Fruit fly (Drosophila melanogaster): ENCODE measurements around the gene Hr39.

Hr39 gene

dm6 chr2L:21237048-21237747 is at the start of gene Hr39:
Gene Hr39, plus strand, starts transcription at chr2L:21237250.
- TF ChIP-seq CG8478 (optimal IDR thresholded peaks at IDR 0.05), result no peak

dm6 chr2L:21187753-21188152 is 49.3 kb upstream of the Hr39 start:
- TF ChIP-seq EcR (GFP tag; optimal IDR thresholded peaks at IDR 0.05), result no peak
- TF ChIP-seq psq (optimal IDR thresholded peaks at IDR 0.05), result no peak
- TF ChIP-seq pan (optimal IDR thresholded peaks at IDR 0.05), result no peak
- no peak for TF ChIP-seq usp (GFP tag; optimal IDR thresholded peaks at IDR 0.05)
- TF ChIP-seq Dll (optimal IDR thresholded peaks at IDR 0.05), result no peak
- no peak for TF ChIP-seq CG8478 (optimal IDR thresholded peaks at IDR 0.05)

- no peak for TF ChIP-seq Dll (optimal IDR thresholded peaks at IDR 0.05)
- no peak for TF ChIP-seq pan (optimal IDR thresholded peaks at IDR 0.05)
- no peak for TF ChIP-seq usp (GFP tag; optimal IDR thresholded peaks at IDR 0.05)
- TF ChIP-seq psq (optimal IDR thresholded peaks at IDR 0.05), result no peak
- TF ChIP-seq EcR (GFP tag; optimal IDR thresholded peaks at IDR 0.05), result no peak
- TF ChIP-seq CG8478 (optimal IDR thresholded peaks at IDR 0.05), result no peak
Measured at dm6 chr2L:21189273-21189781, 47.7 kb upstream of the Hr39 start.

DNA sequence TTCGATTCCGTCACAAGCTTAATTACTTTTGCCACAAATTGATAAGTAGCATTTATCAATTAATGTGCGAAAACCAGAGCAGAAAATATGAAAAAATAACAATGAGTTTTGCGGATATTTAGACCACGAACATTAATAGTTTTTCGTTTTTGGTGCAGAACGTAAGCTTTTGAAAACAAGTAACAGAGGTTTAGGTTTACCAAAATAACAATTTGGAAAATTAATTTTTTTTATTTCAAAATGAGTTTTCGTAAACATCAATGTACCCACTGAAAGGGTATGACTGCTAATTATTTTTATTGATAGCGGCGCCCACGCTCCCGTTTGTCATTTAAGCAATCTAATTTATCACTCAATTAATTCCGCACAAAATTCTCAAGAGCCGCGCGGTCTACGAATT is 41.7 kb upstream of the Hr39 start:
- TF ChIP-seq CG8478 (optimal IDR thresholded peaks at IDR 0.05), result no peak
- no peak for TF ChIP-seq pan (optimal IDR thresholded peaks at IDR 0.05)
- TF ChIP-seq Dll (optimal IDR thresholded peaks at IDR 0.05), result no peak
- no peak for TF ChIP-seq EcR (GFP tag; optimal IDR thresholded peaks at IDR 0.05)
- TF ChIP-seq psq (optimal IDR thresholded peaks at IDR 0.05), result no peak
- no peak for TF ChIP-seq usp (GFP tag; optimal IDR thresholded peaks at IDR 0.05)

DNA sequence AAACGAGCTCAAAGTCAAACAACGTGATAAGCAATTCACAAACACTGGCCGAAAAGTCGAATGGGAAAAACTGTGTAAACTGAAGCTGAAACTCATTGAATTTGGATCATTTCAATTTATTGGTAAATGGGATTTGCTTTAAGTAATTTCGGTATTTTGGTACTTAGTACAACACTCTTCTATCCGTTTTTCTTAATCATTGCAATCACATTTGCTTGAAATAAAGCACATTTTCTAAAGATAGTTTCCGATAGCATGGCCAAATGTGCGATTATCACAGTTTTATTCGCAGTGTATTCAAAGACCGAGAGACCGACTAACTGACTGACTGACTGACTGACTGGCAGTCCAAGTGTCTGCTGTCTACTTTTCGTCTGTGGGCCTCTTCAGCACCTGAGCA is 40.5 kb upstream of the Hr39 start:
- TF ChIP-seq pan (optimal IDR thresholded peaks at IDR 0.05), result no peak
- TF ChIP-seq usp (GFP tag; optimal IDR thresholded peaks at IDR 0.05), result no peak
- no peak for TF ChIP-seq Dll (optimal IDR thresholded peaks at IDR 0.05)
- TF ChIP-seq psq (optimal IDR thresholded peaks at IDR 0.05), result no peak
- TF ChIP-seq CG8478 (optimal IDR thresholded peaks at IDR 0.05), result no peak
- no peak for TF ChIP-seq EcR (GFP tag; optimal IDR thresholded peaks at IDR 0.05)

dm6 chr2L:21197178-21197577 is 39.9 kb upstream of the Hr39 start:
- no peak for TF ChIP-seq pan (optimal IDR thresholded peaks at IDR 0.05)
- TF ChIP-seq usp (GFP tag; optimal IDR thresholded peaks at IDR 0.05), result no peak
- TF ChIP-seq EcR (GFP tag; optimal IDR thresholded peaks at IDR 0.05), result no peak
- TF ChIP-seq psq (optimal IDR thresholded peaks at IDR 0.05), result no peak
- TF ChIP-seq Dll (optimal IDR thresholded peaks at IDR 0.05), result no peak
- no peak for TF ChIP-seq CG8478 (optimal IDR thresholded peaks at IDR 0.05)

DNA sequence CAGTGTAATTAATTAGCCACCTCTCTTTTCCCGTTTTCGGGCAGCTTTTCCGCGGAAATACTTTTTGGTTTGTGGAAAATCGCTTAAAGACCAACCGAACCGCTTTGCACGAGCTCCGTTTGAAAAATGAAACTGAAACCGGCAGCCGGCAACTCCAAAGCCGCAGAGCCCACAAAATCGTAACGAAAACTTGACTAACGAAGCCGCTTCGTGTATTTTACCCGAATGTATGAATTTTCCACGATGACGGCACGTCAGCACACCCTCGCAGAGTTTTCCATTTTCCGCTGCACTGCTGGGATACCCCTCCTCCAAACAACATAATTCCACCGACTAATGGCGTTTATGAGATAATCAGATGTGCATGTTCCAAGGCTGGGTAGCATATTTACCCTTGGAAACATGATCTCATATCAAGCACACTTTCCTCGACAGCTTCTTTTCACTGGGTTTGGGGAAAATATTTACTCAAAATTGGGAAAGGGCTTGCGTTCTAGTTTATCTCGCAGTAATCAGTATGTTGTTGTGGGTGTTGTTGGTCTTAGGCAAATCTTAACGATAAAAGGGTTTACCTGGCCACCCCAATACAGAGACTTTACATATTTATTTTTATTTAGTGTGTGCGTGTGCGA is 38.3 kb upstream of the Hr39 start, which contains the start of gene Ret:
Gene Ret, minus strand, starts transcription at position 130 of the 632 bp plus-strand sequence.
- TF ChIP-seq psq (optimal IDR thresholded peaks at IDR 0.05) (no peak), EcR (GFP tag; optimal IDR thresholded peaks at IDR 0.05) (no peak), CG8478 (optimal IDR thresholded peaks at IDR 0.05) (no peak), Dll (optimal IDR thresholded peaks at IDR 0.05) (no peak), usp (GFP tag; optimal IDR thresholded peaks at IDR 0.05) (no peak), pan (optimal IDR thresholded peaks at IDR 0.05) (no peak)

DNA sequence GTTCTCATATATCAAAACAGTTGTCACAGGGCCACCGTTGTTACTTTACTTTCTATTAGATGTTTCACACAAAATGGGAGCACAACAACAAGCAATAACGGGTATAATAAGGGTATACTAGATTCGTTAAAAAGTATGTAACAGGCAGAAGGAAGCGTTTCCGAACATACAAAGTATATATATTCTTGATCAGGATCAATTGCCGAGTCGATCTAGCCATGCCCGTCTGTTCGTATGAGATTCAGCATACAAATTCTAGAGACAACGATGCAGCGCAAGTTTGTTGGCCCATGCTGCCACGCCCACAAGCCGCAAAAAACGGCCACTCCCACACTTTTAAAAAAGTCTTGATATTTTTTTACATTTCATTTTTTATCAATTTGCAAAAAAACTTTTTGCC is 36.8 kb upstream of the Hr39 start, which contains the start of gene CG31624:
Gene CG31624, minus strand, starts transcription at position 101 of the 400 bp plus-strand sequence.
- TF ChIP-seq pan (optimal IDR thresholded peaks at IDR 0.05), result no peak
- TF ChIP-seq EcR (GFP tag; optimal IDR thresholded peaks at IDR 0.05), result no peak
- no peak for TF ChIP-seq Dll (optimal IDR thresholded peaks at IDR 0.05)

DNA sequence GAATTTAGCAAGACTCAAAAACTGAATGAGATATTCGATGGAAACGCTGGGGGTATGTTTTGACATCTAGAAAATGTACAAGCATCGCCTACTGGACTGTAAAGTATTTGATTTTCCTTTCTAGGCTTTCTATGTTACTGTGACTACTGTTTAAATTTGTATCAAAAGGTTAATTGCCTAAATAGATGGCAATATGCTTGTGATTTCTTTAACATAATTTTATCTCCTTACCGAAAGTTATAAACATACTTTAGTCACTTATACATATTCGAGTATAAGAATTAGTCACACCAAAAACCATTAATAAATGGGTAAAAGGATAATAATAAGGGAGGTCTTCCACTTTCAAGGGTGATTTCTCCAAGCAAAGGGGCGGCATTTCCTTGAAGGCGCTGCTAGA is 34.3 kb upstream of the Hr39 start, which contains the start of gene CG31988:
Gene CG31988, minus strand, starts transcription at position 101 of the 400 bp plus-strand sequence.
- TF ChIP-seq usp (GFP tag; optimal IDR thresholded peaks at IDR 0.05) (no peak), EcR (GFP tag; optimal IDR thresholded peaks at IDR 0.05) (no peak), psq (optimal IDR thresholded peaks at IDR 0.05) (no peak), Dll (optimal IDR thresholded peaks at IDR 0.05) (no peak), CG8478 (optimal IDR thresholded peaks at IDR 0.05) (no peak), pan (optimal IDR thresholded peaks at IDR 0.05) (no peak)

DNA sequence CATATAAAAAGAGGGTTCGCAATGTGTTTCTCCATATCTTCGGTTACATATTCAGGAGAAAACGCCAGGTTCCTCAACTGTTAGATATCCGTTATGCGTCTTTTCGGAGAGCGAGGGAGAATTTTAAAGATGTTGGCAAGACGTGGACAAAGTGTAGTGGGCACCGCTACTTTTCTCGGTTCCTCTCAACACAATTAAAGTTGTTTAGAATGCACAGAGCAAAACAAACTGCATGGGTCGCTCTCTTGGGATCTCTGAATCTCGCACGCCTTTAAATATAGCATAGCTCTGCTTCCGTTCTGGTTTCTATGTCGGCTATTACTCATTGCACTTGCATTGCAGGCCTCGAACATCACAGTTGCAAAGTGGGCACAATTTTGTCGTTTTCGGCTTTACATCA is 30.9 kb upstream of the Hr39 start, which contains the start of gene clumsy:
Gene clumsy, plus strand, starts transcription at position 301 of the 400 bp plus-strand sequence.
- TF ChIP-seq usp (GFP tag; optimal IDR thresholded peaks at IDR 0.05), result no peak

DNA sequence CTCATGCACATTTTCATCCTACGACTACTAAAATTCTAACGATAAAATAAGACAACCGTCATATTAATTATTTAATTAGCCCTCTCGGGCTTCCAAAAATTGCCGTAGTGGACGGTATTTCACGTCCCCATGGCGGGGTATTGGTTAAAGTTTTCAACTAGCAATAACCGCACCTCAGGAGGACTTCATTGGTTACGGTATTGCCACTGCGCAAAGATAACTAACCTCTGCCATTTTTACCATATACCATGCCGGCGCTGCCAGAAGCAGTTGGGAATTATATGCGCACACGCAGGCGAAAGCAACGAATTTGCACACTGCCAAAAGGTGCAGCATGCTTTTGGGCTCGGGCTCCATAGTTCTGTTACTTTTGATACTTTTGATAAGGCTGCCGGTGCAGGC is 22.1 kb upstream of the Hr39 start:
- TF ChIP-seq usp (GFP tag; optimal IDR thresholded peaks at IDR 0.05) (no peak), psq (optimal IDR thresholded peaks at IDR 0.05) (no peak), EcR (GFP tag; optimal IDR thresholded peaks at IDR 0.05) (no peak), CG8478 (optimal IDR thresholded peaks at IDR 0.05) (no peak), Dll (optimal IDR thresholded peaks at IDR 0.05) (no peak), pan (optimal IDR thresholded peaks at IDR 0.05) (no peak)

dm6 chr2L:21218240-21218911 is 18.7 kb upstream of the Hr39 start, which contains the start of gene CG8679:
Gene CG8679, minus strand, starts transcription at chr2L:21218544.
- TF ChIP-seq EcR (GFP tag; optimal IDR thresholded peaks at IDR 0.05) (no peak), Dll (optimal IDR thresholded peaks at IDR 0.05) (no peak), pan (optimal IDR thresholded peaks at IDR 0.05) (no peak), usp (GFP tag; optimal IDR thresholded peaks at IDR 0.05) (no peak), CG8478 (optimal IDR thresholded peaks at IDR 0.05) (no peak), psq (optimal IDR thresholded peaks at IDR 0.05) (no peak)

Data from whole organism.